Fruit fly (Drosophila melanogaster): ENCODE measurements around the gene CG32579.

CG32579 gene

DNA sequence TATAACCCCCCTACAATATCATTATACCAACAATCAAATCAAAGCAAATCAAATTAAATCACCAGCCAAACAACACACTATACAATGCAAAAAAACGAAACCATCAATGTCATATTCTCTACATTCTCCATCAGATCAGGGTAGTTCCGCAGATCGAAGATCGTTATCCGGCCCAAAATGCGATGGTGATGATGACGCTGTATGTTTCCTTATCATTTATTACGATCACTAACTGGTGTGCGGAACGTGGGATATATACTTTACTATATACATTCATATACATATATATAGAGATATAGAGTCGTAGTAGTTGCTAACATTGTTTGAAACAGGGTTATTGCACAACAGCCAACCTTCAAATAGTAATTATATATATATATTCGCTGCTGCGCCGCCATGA, 41.8 kb upstream of the CG32579 start:
- TF ChIP-seq CG18619 (GFP tag; optimal IDR thresholded peaks at IDR 0.05) (no peak), disco-r (GFP tag; optimal IDR thresholded peaks at IDR 0.05) (no peak), CG2712 (tag; optimal IDR thresholded peaks at IDR 0.05) (no peak), Neu2 (GFP tag; optimal IDR thresholded peaks at IDR 0.05; ENCODE audit: borderline replicate concordance) (no peak), CG7372 (GFP tag; IDR thresholded peaks at IDR 0.05) (no peak), scrt (GFP tag; optimal IDR thresholded peaks at IDR 0.05) (no peak), grn (GFP tag; optimal IDR thresholded peaks at IDR 0.05) (peak; percentile 60), Fer3 (tag; optimal IDR thresholded peaks at IDR 0.05) (no peak), lmd (GFP tag; IDR thresholded peaks at IDR 0.05) (no peak), Ravus (GFP tag; IDR thresholded peaks at IDR 0.05) (no peak), CkIIα-i1 (GFP tag; IDR thresholded peaks at IDR 0.05) (no peak), trem (tag; optimal IDR thresholded peaks at IDR 0.05) (no peak), CG17328 (GFP tag; IDR thresholded peaks at IDR 0.05) (no peak), Eip74EF (GFP tag; optimal IDR thresholded peaks at IDR 0.05) (no peak), so (GFP tag; IDR thresholded peaks at IDR 0.05) (no peak), CG9932 (GFP tag; IDR thresholded peaks at IDR 0.05) (no peak), CG16815 (GFP tag; optimal IDR thresholded peaks at IDR 0.05) (no peak), ttk (GFP tag; IDR thresholded peaks at IDR 0.05) (no peak), CG14860 (GFP tag; IDR thresholded peaks at IDR 0.05; ENCODE audit: partially characterized antibody) (no peak), Bdp1 (GFP tag; optimal IDR thresholded peaks at IDR 0.05) (no peak), croc (GFP tag; conservative IDR thresholded peaks at IDR 0.05) (no peak), CG11398 (GFP tag; optimal IDR thresholded peaks at IDR 0.05) (no peak), CG31441 (GFP tag; IDR thresholded peaks at IDR 0.05) (no peak), CG6813 (GFP tag; optimal IDR thresholded peaks at IDR 0.05) (peak; percentile 10), CG6791 (GFP tag; IDR thresholded peaks at IDR 0.05; ENCODE audit: partially characterized antibody) (no peak), oc (tag; optimal IDR thresholded peaks at IDR 0.05) (no peak), CG3065 (GFP tag; optimal IDR thresholded peaks at IDR 0.05) (no peak), CG13894 (tag; optimal IDR thresholded peaks at IDR 0.05) (peak; percentile 78), Ets97D (GFP tag; optimal IDR thresholded peaks at IDR 0.05) (no peak), sens-2 (GFP tag; IDR thresholded peaks at IDR 0.05) (no peak), CG12769 (tag; optimal IDR thresholded peaks at IDR 0.05) (no peak), Pdp1 (GFP tag; optimal IDR thresholded peaks at IDR 0.05) (peak in 1 of 2 experiments; percentile 44), sim (GFP tag; IDR thresholded peaks at IDR 0.05) (no peak)

DNA sequence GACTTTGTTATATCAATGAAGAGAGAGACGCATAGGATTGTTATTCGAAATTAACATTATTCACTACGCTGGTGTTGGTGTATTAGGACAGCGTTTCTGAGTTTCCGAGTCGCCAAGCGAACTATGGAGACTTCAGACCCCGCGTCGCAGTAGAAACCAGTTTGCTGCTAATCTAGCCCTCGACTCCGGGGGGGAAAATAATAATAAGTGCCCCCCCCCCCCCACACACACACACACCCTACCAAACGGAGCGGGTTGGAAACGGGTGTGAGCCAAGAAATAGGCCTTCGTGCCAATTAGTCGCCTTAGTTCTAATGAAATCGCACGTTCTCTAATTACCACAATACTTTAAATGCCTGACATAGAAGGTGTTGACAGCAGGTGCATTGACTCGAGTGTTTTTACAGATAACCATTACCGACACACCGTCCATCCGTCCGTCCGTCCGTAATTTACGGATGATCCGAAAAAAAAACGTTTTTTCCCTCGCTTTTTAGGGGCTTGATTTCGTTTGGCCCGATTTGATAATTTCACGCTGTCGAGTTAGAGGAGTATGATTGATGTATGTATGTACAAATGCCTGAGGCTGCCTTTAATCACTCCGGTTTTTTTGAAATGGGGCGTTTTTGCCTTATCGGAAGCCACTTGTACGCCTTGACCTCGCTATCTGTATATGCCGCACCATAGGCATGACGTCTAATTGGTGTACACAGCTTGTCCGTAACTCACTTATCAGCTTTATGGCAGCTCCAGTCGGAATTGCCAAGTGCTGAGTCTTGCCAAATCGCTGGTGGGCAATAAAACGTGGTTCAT, 41.2 kb upstream of the CG32579 start:
- TF ChIP-seq Opbp (GFP tag; IDR thresholded peaks at IDR 0.05; ENCODE audit: partially characterized antibody) (no peak), GATAe (GFP tag; conservative IDR thresholded peaks at IDR 0.05) (peak; percentile 31), CG1529 (GFP tag; optimal IDR thresholded peaks at IDR 0.05) (no peak), H2.0 (GFP tag; IDR thresholded peaks at IDR 0.05) (no peak), Bgb (GFP tag; IDR thresholded peaks at IDR 0.05; ENCODE audit: partially characterized antibody) (peak; percentile 26; the same call in 1 of the 2 replicates), Hmr (GFP tag; optimal IDR thresholded peaks at IDR 0.05) (peak; percentile 15), CG15479 (GFP tag; optimal IDR thresholded peaks at IDR 0.05) (no peak), Deaf1 (tag; optimal IDR thresholded peaks at IDR 0.05) (no peak), H15 (GFP tag; IDR thresholded peaks at IDR 0.05) (no peak), gce (GFP tag; IDR thresholded peaks at IDR 0.05) (no peak), sd (tag; optimal IDR thresholded peaks at IDR 0.05) (peak; percentile 55), bab2 (GFP tag; optimal IDR thresholded peaks at IDR 0.05) (no peak), slp2 (GFP tag; optimal IDR thresholded peaks at IDR 0.05) (no peak), eyg (GFP tag; optimal IDR thresholded peaks at IDR 0.05) (no peak), Sry-β (GFP tag; optimal IDR thresholded peaks at IDR 0.05) (no peak), chinmo (GFP tag; IDR thresholded peaks at IDR 0.05; ENCODE audit: partially characterized antibody) (0 out of 4 replicates have a peak, but pooled peaks have one; percentile 53), CG13894 (tag; optimal IDR thresholded peaks at IDR 0.05) (peak; percentile 21), exex (tag; optimal IDR thresholded peaks at IDR 0.05) (peak; percentile 88)
